Worm (Caenorhabditis elegans): ENCODE measurements around the gene T16G1.18.

The T16G1.18 gene

ce11 chrV:12933654-12934053 lies 17.4 kb upstream of the T16G1.18 start:
- no peak for TF ChIP-seq lin-11 (tag; optimal IDR thresholded peaks at IDR 0.05)
- TF ChIP-seq ceh-48 (tag; optimal IDR thresholded peaks at IDR 0.05) = no peak
- TF ChIP-seq pag-3 (tag; optimal IDR thresholded peaks at IDR 0.05; ENCODE audit: borderline replicate concordance) = no peak
- TF ChIP-seq syd-9 (tag; optimal IDR thresholded peaks at IDR 0.05) = no peak
- no peak for TF ChIP-seq hlh-15 (tag; optimal IDR thresholded peaks at IDR 0.05)
- no peak for TF ChIP-seq eyg-1 (tag; optimal IDR thresholded peaks at IDR 0.05)
- TF ChIP-seq sox-2 (GFP tag; IDR thresholded peaks at IDR 0.05) = no peak
- no peak for TF ChIP-seq pha-2 (tag; optimal IDR thresholded peaks at IDR 0.05)
- TF ChIP-seq K09A11.1 (tag; optimal IDR thresholded peaks at IDR 0.05; ENCODE audit: insufficient read depth) = no peak
- TF ChIP-seq lim-6 (tag; optimal IDR thresholded peaks at IDR 0.05) = no peak
- no peak for TF ChIP-seq hlh-6 (tag; optimal IDR thresholded peaks at IDR 0.05)
- no peak for TF ChIP-seq ceh-45 (GFP tag; IDR thresholded peaks at IDR 0.05)
- TF ChIP-seq sox-4 (tag; optimal IDR thresholded peaks at IDR 0.05) = no peak
- no peak for TF ChIP-seq F13H6.1 (tag; optimal IDR thresholded peaks at IDR 0.05)
- TF ChIP-seq pros-1 (tag; optimal IDR thresholded peaks at IDR 0.05) = no peak
- no peak for TF ChIP-seq tbx-7 (tag; optimal IDR thresholded peaks at IDR 0.05)

ce11 chrV:12934976-12935375 lies 16.1 kb upstream of the T16G1.18 start, which contains the start of gene T16G1.7:
TSS of gene T16G1.7 (minus strand) at chrV:12935112.
- TF ChIP-seq zip-5 (tag; optimal IDR thresholded peaks at IDR 0.05) = no peak
- TF ChIP-seq ceh-30 (tag; optimal IDR thresholded peaks at IDR 0.05) = no peak
- no peak for TF ChIP-seq syd-9 (tag; optimal IDR thresholded peaks at IDR 0.05)
- no peak for TF ChIP-seq eyg-1 (tag; optimal IDR thresholded peaks at IDR 0.05)
- TF ChIP-seq ceh-18 (tag; optimal IDR thresholded peaks at IDR 0.05) = no peak
- no peak for TF ChIP-seq hlh-30 (tag; optimal IDR thresholded peaks at IDR 0.05; ENCODE audit: insufficient read depth)
- no peak for TF ChIP-seq sox-4 (tag; optimal IDR thresholded peaks at IDR 0.05)
- no peak for TF ChIP-seq nhr-11 (tag; optimal IDR thresholded peaks at IDR 0.05)
- no peak for TF ChIP-seq ceh-6 (GFP tag; optimal IDR thresholded peaks at IDR 0.05)
- TF ChIP-seq elt-2 (tag; optimal IDR thresholded peaks at IDR 0.05) = no peak

ce11 chrV:12937098-12937497 lies 14.0 kb upstream of the T16G1.18 start, which contains the start of gene T16G1.6:
TSS of gene T16G1.6 (minus strand) at chrV:12937174.
- no peak for TF ChIP-seq madf-2 (tag; optimal IDR thresholded peaks at IDR 0.05)
- TF ChIP-seq sox-4 (tag; optimal IDR thresholded peaks at IDR 0.05) = no peak
- no peak for TF ChIP-seq dmd-4 (tag; optimal IDR thresholded peaks at IDR 0.05; ENCODE audit: borderline replicate concordance)
- no peak for TF ChIP-seq fax-1 (tag; optimal IDR thresholded peaks at IDR 0.05)
- no peak for TF ChIP-seq C08G9.2 (tag; optimal IDR thresholded peaks at IDR 0.05)
- TF ChIP-seq hlh-30 (tag; optimal IDR thresholded peaks at IDR 0.05; ENCODE audit: insufficient read depth) = no peak
- no peak for TF ChIP-seq nhr-232 (tag; optimal IDR thresholded peaks at IDR 0.05)
- TF ChIP-seq hlh-15 (tag; optimal IDR thresholded peaks at IDR 0.05) = no peak
- no peak for TF ChIP-seq pqm-1 (tag; optimal IDR thresholded peaks at IDR 0.05)
- no peak for TF ChIP-seq ceh-9 (tag; optimal IDR thresholded peaks at IDR 0.05)
- TF ChIP-seq che-1 (tag; optimal IDR thresholded peaks at IDR 0.05) = no peak
- TF ChIP-seq nhr-11 (tag; optimal IDR thresholded peaks at IDR 0.05) = no peak
- TF ChIP-seq tbx-7 (tag; optimal IDR thresholded peaks at IDR 0.05) = no peak
- TF ChIP-seq lin-11 (tag; optimal IDR thresholded peaks at IDR 0.05) = no peak
- no peak for TF ChIP-seq ref-2 (tag; optimal IDR thresholded peaks at IDR 0.05)
- TF ChIP-seq rnt-1 (tag; optimal IDR thresholded peaks at IDR 0.05) = no peak

ce11 chrV:12939434-12939833 lies 11.7 kb upstream of the T16G1.18 start, which contains the start of gene T16G1.5:
TSS of gene T16G1.5 (minus strand) at chrV:12939552.
- TF ChIP-seq ceh-22 (tag; optimal IDR thresholded peaks at IDR 0.05) (no peak), syd-9 (tag; optimal IDR thresholded peaks at IDR 0.05) (no peak), hlh-13 (GFP tag; optimal IDR thresholded peaks at IDR 0.05) (no peak), C08G9.2 (tag; optimal IDR thresholded peaks at IDR 0.05) (no peak)
